Worm (Caenorhabditis elegans): ENCODE data around the gene col-176.

DNA sequence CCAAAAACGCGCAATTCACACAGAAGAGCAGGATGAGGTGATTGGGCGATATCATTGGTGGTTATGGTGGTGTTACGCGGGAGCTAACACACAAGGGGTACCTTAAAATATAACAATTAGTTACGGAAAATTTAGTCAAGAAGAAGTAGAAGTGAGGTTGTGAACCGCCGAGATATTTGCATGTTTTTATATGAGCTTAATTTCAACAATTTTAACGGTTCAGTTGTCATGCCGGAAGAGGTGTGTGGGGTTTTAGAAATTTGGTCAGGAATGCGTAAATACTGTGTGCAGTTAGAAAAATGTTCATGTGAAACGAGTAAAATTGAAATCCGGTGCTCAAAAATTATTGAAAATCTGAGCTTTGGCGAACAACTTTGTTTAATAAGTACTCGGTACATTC, 15.5 kb downstream of the col-176 start, which contains the start of gene flp-3:
- TF ChIP-seq unc-62 (GFP tag; optimal IDR thresholded peaks at IDR 0.05) (no peak), pha-4 (tag; optimal IDR thresholded peaks at IDR 0.05) (no peak), lsy-2 (tag; optimal IDR thresholded peaks at IDR 0.05) (no peak), unc-39 (tag; optimal IDR thresholded peaks at IDR 0.05) (no peak), elt-3 (tag; optimal IDR thresholded peaks at IDR 0.05) (no peak), snpc-4 (tag; optimal IDR thresholded peaks at IDR 0.05) (no peak)

Data from whole organism, mixed stage, embryonic.